Worm (Caenorhabditis elegans): ENCODE results near the gene rpn-9.

ce11 chrII:11279971-11280370 lies 41.3 kb upstream of the rpn-9 start:
- TF ChIP-seq W03F9.2 (tag; optimal IDR thresholded peaks at IDR 0.05) (no peak), him-1 (tag; optimal IDR thresholded peaks at IDR 0.05) (no peak)
